Fruit fly (Drosophila melanogaster) whole organism, embryonic: ENCODE data around the gene bt.

Source experiments
- C15 ChIP-seq: fragments of 200-800 bp; sonication (Bioruptor generic); IDR thresholded peaks from 3 replicates; pipeline ENCODE4 v1.3.6; 2022; ENCODE audit warnings: missing biosample characterization, missing genetic modification characterization
- Hey ChIP-seq: fragments of 200-800 bp; sonication (Bioruptor generic); optimal IDR thresholded peaks from 3 replicates; lab custom pipeline; 2018; ENCODE audit warnings: missing biosample characterization, mild to moderate bottlenecking, missing genetic modification characterization
- NC2α ChIP-seq: fragments of 200-800 bp; sonication (Bioruptor generic); optimal IDR thresholded peaks from 2 replicates; lab custom pipeline; 2016; ENCODE audit warnings: missing biosample characterization, missing genetic modification characterization
- NfI ChIP-seq: fragments of 200-800 bp; sonication (Bioruptor generic); optimal IDR thresholded peaks from 3 replicates; lab custom pipeline; 2018; ENCODE audit warnings: missing biosample characterization, mild to moderate bottlenecking, missing genetic modification characterization, moderate library complexity
- Rfx ChIP-seq: fragments of 200-800 bp; sonication (Bioruptor generic); IDR thresholded peaks from 2 replicates; pipeline ENCODE4 v1.3.6; 2022; ENCODE audit warnings: missing biosample characterization, missing genetic modification characterization
- bbx ChIP-seq: fragments of 200-800 bp; sonication (Bioruptor generic); IDR thresholded peaks from 2 replicates; pipeline ENCODE4 v1.3.6; 2022; ENCODE audit warnings: missing biosample characterization, missing genetic modification characterization; ENCODE audit not compliant: partially characterized antibody
- fd64A ChIP-seq: fragments of 200-800 bp; sonication (Bioruptor generic); optimal IDR thresholded peaks from 3 replicates; lab custom pipeline; 2018; ENCODE audit warnings: missing biosample characterization, mild to moderate bottlenecking, missing genetic modification characterization
- zfh2 ChIP-seq: fragments of 200-800 bp; sonication (Bioruptor generic); optimal IDR thresholded peaks from 2 replicates; lab custom pipeline; 2016; ENCODE audit warnings: missing biosample characterization, missing genetic modification characterization

dm6 chr4:788350-788749 lies 64.2 kb downstream of the bt start:
- TF ChIP-seq fd64A (GFP tag; lab: Kevin White, UChicago) (no peak), NfI (GFP tag; lab: Kevin White, UChicago) (no peak), NC2α (GFP tag; lab: Kevin White, UChicago) (no peak), Rfx (GFP tag; lab: Robert Waterston, UW) (no peak), C15 (GFP tag; lab: Robert Waterston, UW) (no peak), zfh2 (GFP tag; lab: Kevin White, UChicago) (no peak), Hey (tag; lab: Kevin White, UChicago) (no peak), bbx (no peak)
